Worm (Caenorhabditis elegans) whole organism, mixed stage, embryonic: ENCODE data around the gene C34D4.4.

ENCODE experiments used
- blmp-1 ChIP-seq: fragments of 150-350 bp; optimal IDR thresholded peaks from 2 replicates; lab custom pipeline; 2014; ENCODE audit warnings: missing biosample characterization, missing genetic modification characterization
- ceh-39 ChIP-seq: fragments of 150-350 bp; optimal IDR thresholded peaks from 2 replicates; lab custom pipeline; 2014; ENCODE audit warnings: missing biosample characterization, missing genetic modification characterization
- ces-1 ChIP-seq: fragments of 150-350 bp; optimal IDR thresholded peaks from 2 replicates; lab custom pipeline; 2014; ENCODE audit warnings: missing biosample characterization, missing genetic modification reagents, missing genetic modification characterization
- lsy-2 ChIP-seq: fragments of 150-350 bp; optimal IDR thresholded peaks from 2 replicates; lab custom pipeline; 2014; ENCODE audit warnings: missing biosample characterization, missing genetic modification characterization
- sem-2 ChIP-seq: fragments of 200-800 bp; sonication (Bioruptor generic); optimal IDR thresholded peaks from 2 replicates; lab custom pipeline; 2018; ENCODE audit warnings: mild to moderate bottlenecking, missing genetic modification characterization, missing compliant biosample characterization
- unc-120 ChIP-seq: sonication (generic microtip); optimal IDR thresholded peaks from 2 replicates; lab custom pipeline; 2017; ENCODE audit warnings: missing genetic modification characterization, missing compliant biosample characterization; ENCODE audit not compliant: poor library complexity, severe bottlenecking
- unc-39 ChIP-seq: fragments of 150-350 bp; optimal IDR thresholded peaks from 2 replicates; lab custom pipeline; 2014; ENCODE audit warnings: missing biosample characterization, missing genetic modification characterization

ce11 chrIV:7107893-7108292 is 41.3 kb upstream of the C34D4.4 start, which contains the start of gene ZC477.2:
- no peak for TF ChIP-seq unc-120
- TF ChIP-seq ces-1 = no peak
- no peak for TF ChIP-seq ceh-39 (tag; lab: Kevin White, UChicago)
- TF ChIP-seq unc-39 (tag; lab: Kevin White, UChicago) = no peak
- TF ChIP-seq sem-2 (GFP tag; lab: Kevin White, UChicago) = no peak
- TF ChIP-seq lsy-2 (tag; lab: Kevin White, UChicago) = no peak
- no peak for TF ChIP-seq blmp-1 (tag; lab: Kevin White, UChicago)
